Worm (Caenorhabditis elegans) whole organism, L2 larva: ENCODE results near the gene F53F1.3.

Source experiments
- ZK546.5 ChIP-seq: sonication (generic microtip); optimal IDR thresholded peaks from 2 replicates; lab custom pipeline; 2017; ENCODE audit warnings: missing biosample characterization, missing genetic modification characterization
- lin-13 ChIP-seq: fragments of 150-350 bp; optimal IDR thresholded peaks from 2 replicates; lab custom pipeline; 2014; ENCODE audit warnings: missing biosample characterization, missing genetic modification reagents, missing genetic modification characterization

ce11 chrV:13441661-13442060, 33.6 kb downstream of the F53F1.3 start, which contains the start of gene col-162:
- TF ChIP-seq lin-13 (GFP tag; lab: Kevin White, UChicago) (no peak), ZK546.5 (no peak)
